Worm (Caenorhabditis elegans): ENCODE data around the gene mrps-18.C.

Gene mrps-18.C

DNA sequence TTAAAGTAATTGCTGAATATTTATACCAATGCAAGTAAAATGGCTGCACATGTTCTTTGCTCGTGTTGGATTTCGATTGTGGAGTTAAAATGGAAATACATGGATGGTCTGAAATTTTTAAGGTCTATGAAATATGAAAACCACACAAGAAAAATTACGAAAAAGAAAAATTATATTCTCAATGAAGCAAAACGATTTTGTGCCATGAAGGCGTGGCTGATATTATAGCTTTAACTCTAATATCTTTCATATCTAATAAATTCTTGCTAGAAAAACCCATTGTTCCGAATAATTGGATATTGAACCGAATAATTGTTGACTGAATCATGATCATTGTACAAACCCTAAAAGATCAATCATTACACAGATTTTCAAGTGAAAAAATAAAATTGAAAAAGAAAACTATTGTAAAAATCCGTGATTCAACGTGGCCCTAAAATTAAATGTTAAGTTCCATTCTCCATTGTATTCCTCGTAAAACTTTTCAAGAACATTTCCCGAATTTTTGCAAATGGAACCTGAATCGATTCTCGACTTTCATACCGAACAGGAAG lies 18.7 kb downstream of the mrps-18.C start, which contains the start of the genes srx-95 and fis-1 (continued):
- TF ChIP-seq T26A5.8 (tag; optimal IDR thresholded peaks at IDR 0.05) (no peak), K12H6.12 (tag; optimal IDR thresholded peaks at IDR 0.05) (no peak), ceh-27 (GFP tag; optimal IDR thresholded peaks at IDR 0.05) (no peak)

DNA sequence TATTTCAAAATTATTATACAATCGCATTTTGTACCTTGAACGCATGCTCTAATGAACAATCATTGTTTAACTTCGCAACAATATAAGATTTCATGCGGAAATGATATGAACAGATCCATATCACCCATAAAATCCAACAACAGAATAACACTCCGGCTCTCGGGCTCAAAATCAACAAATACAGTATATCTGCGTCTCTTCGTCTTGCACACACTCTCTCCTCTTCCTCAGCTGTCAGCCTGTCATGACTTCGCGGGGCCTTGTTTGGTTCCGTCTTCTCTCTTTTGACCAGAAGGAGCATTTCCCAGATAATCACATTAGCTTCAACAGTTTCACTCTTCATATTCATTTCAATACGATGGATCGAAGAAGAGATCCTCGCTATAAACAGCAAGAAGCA lies 20.2 kb downstream of the mrps-18.C start, which contains the start of gene F41G3.3:
TSS of gene F41G3.3 (plus strand) at position 301 of the 400 bp plus-strand sequence.
- TF ChIP-seq mcd-1 (GFP tag; IDR thresholded peaks at IDR 0.05) (no peak), F37B4.10 (GFP tag; IDR thresholded peaks at IDR 0.05) (no peak), rec-8 (tag; optimal IDR thresholded peaks at IDR 0.05) (no peak), B0019.2 (GFP tag; conservative IDR thresholded peaks at IDR 0.05) (no peak), attf-5 (GFP tag; optimal IDR thresholded peaks at IDR 0.05) (no peak), ztf-22 (GFP tag; optimal IDR thresholded peaks at IDR 0.05) (no peak), ceh-79 (tag; optimal IDR thresholded peaks at IDR 0.05) (no peak), F49E8.2 (tag; optimal IDR thresholded peaks at IDR 0.05; ENCODE audit: insufficient read depth) (no peak), lsy-27 (tag; optimal IDR thresholded peaks at IDR 0.05; ENCODE audit: borderline replicate concordance, insufficient read depth) (no peak), F55B11.4 (tag; optimal IDR thresholded peaks at IDR 0.05; ENCODE audit: borderline replicate concordance, insufficient read depth) (no peak), Y67H2A.10 (GFP tag; conservative IDR thresholded peaks at IDR 0.05) (no peak), attf-3 (GFP tag; conservative IDR thresholded peaks at IDR 0.05) (no peak), aptf-2 (GFP tag; conservative IDR thresholded peaks at IDR 0.05) (no peak), lin-40 (tag; optimal IDR thresholded peaks at IDR 0.05) (no peak), hrde-1 (tag; optimal IDR thresholded peaks at IDR 0.05; ENCODE audit: borderline replicate concordance) (no peak), madf-10 (tag; optimal IDR thresholded peaks at IDR 0.05) (no peak), sdz-38 (tag; optimal IDR thresholded peaks at IDR 0.05) (no peak), pha-4 (tag; optimal IDR thresholded peaks at IDR 0.05) (no peak), ztf-28 (GFP tag; IDR thresholded peaks at IDR 0.05) (no peak), nhr-120 (GFP tag; IDR thresholded peaks at IDR 0.05) (no peak)

DNA sequence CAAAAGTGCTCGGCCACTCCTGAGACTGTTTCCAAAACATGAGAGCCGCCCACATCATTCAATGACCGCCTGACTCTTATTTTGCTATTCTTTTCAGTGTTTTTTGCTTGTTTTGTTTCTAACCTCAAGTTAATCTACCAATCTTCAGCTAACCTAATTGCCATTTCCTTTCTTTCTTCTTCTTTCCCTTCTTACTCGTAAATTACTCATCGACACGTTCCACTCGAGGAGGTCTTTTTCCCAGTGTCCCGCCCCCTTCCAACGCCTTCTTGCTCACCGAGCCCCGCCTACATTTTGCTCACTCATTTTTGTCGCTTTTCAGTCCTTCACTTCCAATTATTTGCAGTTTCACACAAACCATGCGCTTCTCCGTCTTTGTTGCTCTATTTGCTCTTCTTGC lies 28.7 kb downstream of the mrps-18.C start, which contains the start of gene nlp-50:
TSS of gene nlp-50 (plus strand) at position 301 of the 400 bp plus-strand sequence.
- TF ChIP-seq Y53G8AR.9 (GFP tag; conservative IDR thresholded peaks at IDR 0.05) (no peak), repo-1 (tag; optimal IDR thresholded peaks at IDR 0.05) (no peak), lir-1 (GFP tag; conservative IDR thresholded peaks at IDR 0.05) (no peak), rpc-1 (optimal IDR thresholded peaks at IDR 0.05) (no peak), rpc-1 (tag; optimal IDR thresholded peaks at IDR 0.05) (no peak), bed-2 (GFP tag; IDR thresholded peaks at IDR 0.05) (no peak), ztf-22 (GFP tag; optimal IDR thresholded peaks at IDR 0.05) (no peak), madf-8 (GFP tag; conservative IDR thresholded peaks at IDR 0.05) (no peak), pha-4 (tag; optimal IDR thresholded peaks at IDR 0.05) (no peak), T07F8.4 (tag; optimal IDR thresholded peaks at IDR 0.05) (no peak), ztf-25 (GFP tag; IDR thresholded peaks at IDR 0.05) (no peak), F23B12.7 (tag; optimal IDR thresholded peaks at IDR 0.05; ENCODE audit: insufficient read depth) (no peak), Y79H2A.3 (GFP tag; conservative IDR thresholded peaks at IDR 0.05) (no peak), snpc-1.1 (tag; optimal IDR thresholded peaks at IDR 0.05; ENCODE audit: insufficient read depth) (no peak), C17E4.6 (GFP tag; IDR thresholded peaks at IDR 0.05) (no peak), sea-2 (GFP tag; IDR thresholded peaks at IDR 0.05) (no peak), ceh-100 (GFP tag; IDR thresholded peaks at IDR 0.05) (no peak), ceh-27 (GFP tag; optimal IDR thresholded peaks at IDR 0.05) (no peak), nfya-2 (GFP tag; IDR thresholded peaks at IDR 0.05) (no peak), nhr-179 (tag; optimal IDR thresholded peaks at IDR 0.05) (no peak)
